Worm (Caenorhabditis elegans): ENCODE measurements around the gene T16G1.3.

The T16G1.3 gene

ce11 chrV:12933654-12934053, 10.5 kb downstream of the T16G1.3 start:
- TF ChIP-seq dmd-6 (GFP tag; IDR thresholded peaks at IDR 0.05) (peak; percentile 70), dve-1 (tag; optimal IDR thresholded peaks at IDR 0.05; ENCODE audit: insufficient read depth) (peak; percentile 44), ceh-20 (GFP tag; IDR thresholded peaks at IDR 0.05) (no peak), pqm-1 (tag; optimal IDR thresholded peaks at IDR 0.05) (peak; percentile 47), T26A8.4 (GFP tag; IDR thresholded peaks at IDR 0.05) (no peak), daf-16 (GFP tag; optimal IDR thresholded peaks at IDR 0.05) (no peak), daf-16 (tag; optimal IDR thresholded peaks at IDR 0.05) (peak; percentile 78), lin-13 (GFP tag; optimal IDR thresholded peaks at IDR 0.05) (no peak), skn-1 (tag; optimal IDR thresholded peaks at IDR 0.05) (no peak), nhr-28 (tag; optimal IDR thresholded peaks at IDR 0.05) (peak; percentile 48), ceh-82 (tag; optimal IDR thresholded peaks at IDR 0.05) (no peak)

ce11 chrV:12928929-12929532, 15.1 kb downstream of the T16G1.3 start, which contains the start of gene T16G1.2:
T16G1.2 (plus strand) TSS chrV:12929482.
- no peak for TF ChIP-seq lin-15B (tag; optimal IDR thresholded peaks at IDR 0.05)
- peak in 1 of 2 experiments; percentile 11 for TF ChIP-seq unc-62 (GFP tag; optimal IDR thresholded peaks at IDR 0.05 in 1 of 2)
- TF ChIP-seq unc-62 (tag; optimal IDR thresholded peaks at IDR 0.05): no peak
- no peak for TF ChIP-seq madf-9 (GFP tag; conservative IDR thresholded peaks at IDR 0.05)

DNA sequence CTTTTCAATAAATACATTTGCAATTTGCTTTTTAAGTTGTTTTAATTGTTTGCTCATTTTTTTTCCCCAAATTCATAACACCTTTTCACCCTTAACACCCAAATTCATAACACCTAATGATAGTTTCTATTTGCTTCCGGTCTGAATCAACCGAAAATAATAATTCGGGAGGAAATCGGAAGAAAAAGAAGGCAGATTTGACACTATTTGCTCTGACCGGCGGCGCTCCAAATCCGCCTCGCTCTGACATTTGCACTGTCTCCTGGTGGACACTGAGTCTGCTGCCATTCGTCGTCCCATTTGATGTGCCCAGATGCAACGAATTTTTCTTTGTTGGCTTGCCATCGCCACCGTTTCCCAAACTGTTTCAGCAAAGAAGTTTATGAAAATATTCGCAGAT, 20.0 kb downstream of the T16G1.3 start, which contains the start of gene pqn-67:
Gene pqn-67 (plus strand): TSS at position 301 of the 400 bp plus-strand sequence.
- TF ChIP-seq hmg-1.1 (GFP tag; IDR thresholded peaks at IDR 0.05): no peak
- no peak for TF ChIP-seq dmd-9 (GFP tag; IDR thresholded peaks at IDR 0.05)
- TF ChIP-seq nhr-6 (tag; optimal IDR thresholded peaks at IDR 0.05): no peak
- TF ChIP-seq ama-1 (optimal IDR thresholded peaks at IDR 0.05): no peak
- 0 out of 2 replicates have a peak, but pooled peaks have one; percentile 29 for TF ChIP-seq dmd-8 (GFP tag; IDR thresholded peaks at IDR 0.05)
- 0 out of 2 replicates have a peak, but pooled peaks have one; percentile 17 for TF ChIP-seq zfp-3 (GFP tag; conservative IDR thresholded peaks at IDR 0.05)
- TF ChIP-seq jun-1 (tag; optimal IDR thresholded peaks at IDR 0.05): no peak

- TF ChIP-seq R02D3.7 (tag; optimal IDR thresholded peaks at IDR 0.05) (no peak), lin-13 (GFP tag; optimal IDR thresholded peaks at IDR 0.05) (no peak), daf-12 (tag; optimal IDR thresholded peaks at IDR 0.05) (no peak), nhr-28 (tag; optimal IDR thresholded peaks at IDR 0.05) (peak; percentile 64), nhr-6 (tag; optimal IDR thresholded peaks at IDR 0.05) (peak; percentile 6), ZK337.2 (GFP tag; IDR thresholded peaks at IDR 0.05) (no peak), aha-1 (tag) (peak; percentile 61), daf-16 (GFP tag; optimal IDR thresholded peaks at IDR 0.05) (no peak), daf-16 (tag; optimal IDR thresholded peaks at IDR 0.05) (peak; percentile 36), dve-1 (tag; optimal IDR thresholded peaks at IDR 0.05; ENCODE audit: insufficient read depth) (no peak), ztf-7 (tag; optimal IDR thresholded peaks at IDR 0.05) (no peak)
Measured at ce11 chrV:12922308-12922707, 21.8 kb downstream of the T16G1.3 start, which contains the start of gene dhrs-4. dhrs-4 (plus strand) TSS chrV:12922608.

- TF ChIP-seq F26F4.8 (GFP tag; conservative IDR thresholded peaks at IDR 0.05) (no peak), daf-16 (GFP tag; optimal IDR thresholded peaks at IDR 0.05) (no peak), daf-16 (tag; optimal IDR thresholded peaks at IDR 0.05) (peak; percentile 68), unc-39 (tag; optimal IDR thresholded peaks at IDR 0.05) (no peak), hlh-11 (tag; optimal IDR thresholded peaks at IDR 0.05) (peak; percentile 76), ztf-7 (tag; optimal IDR thresholded peaks at IDR 0.05) (peak; percentile 31), nhr-25 (tag; optimal IDR thresholded peaks at IDR 0.05; ENCODE audit: borderline replicate concordance, insufficient read depth) (no peak), mes-2 (tag; optimal IDR thresholded peaks at IDR 0.05; ENCODE audit: poor library complexity, severe bottlenecking) (no peak), lin-39 (tag; optimal IDR thresholded peaks at IDR 0.05) (no peak), hif-1 (tag; optimal IDR thresholded peaks at IDR 0.05) (no peak), php-3 (GFP tag; IDR thresholded peaks at IDR 0.05) (peak; percentile 52; the same call in 1 of the 2 replicates), nhr-111 (GFP tag; optimal IDR thresholded peaks at IDR 0.05) (no peak), dve-1 (tag; optimal IDR thresholded peaks at IDR 0.05; ENCODE audit: insufficient read depth) (peak; percentile 61), T20F7.1 (GFP tag; optimal IDR thresholded peaks at IDR 0.05) (no peak), unc-62 (GFP tag; optimal IDR thresholded peaks at IDR 0.05 in 1 of 2) (peak in 1 of 2 experiments; percentile 63), unc-62 (tag; optimal IDR thresholded peaks at IDR 0.05) (no peak), lin-1 (GFP tag; IDR thresholded peaks at IDR 0.05) (no peak), tra-1 (GFP tag; IDR thresholded peaks at IDR 0.05) (no peak), gei-8 (GFP tag; optimal IDR thresholded peaks at IDR 0.05) (no peak), nhr-6 (tag; optimal IDR thresholded peaks at IDR 0.05) (peak; percentile 48), nhr-28 (tag; optimal IDR thresholded peaks at IDR 0.05) (peak; percentile 87), dmd-6 (GFP tag; IDR thresholded peaks at IDR 0.05) (peak; percentile 88), pqm-1 (tag; optimal IDR thresholded peaks at IDR 0.05) (peak; percentile 76), mep-1 (tag; optimal IDR thresholded peaks at IDR 0.05) (no peak), ceh-82 (tag; optimal IDR thresholded peaks at IDR 0.05) (no peak)
Measured at ce11 chrV:12921680-12922079, 22.4 kb downstream of the T16G1.3 start.

All from whole organism, L4 larva.